Worm (Caenorhabditis elegans) whole organism, young adult: ENCODE measurements around the gene srh-281.

Source experiments
- chd-7 ChIP-seq: sonication (generic microtip); optimal IDR thresholded peaks from 2 replicates; lab custom pipeline; 2016; ENCODE audit warnings: mild to moderate bottlenecking, missing genetic modification characterization, moderate library complexity, missing compliant biosample characterization
- gei-17 ChIP-seq: fragments of 200-800 bp; sonication (Bioruptor generic); optimal IDR thresholded peaks from 2 replicates; lab custom pipeline; 2018; ENCODE audit warnings: mild to moderate bottlenecking, missing genetic modification characterization, missing compliant biosample characterization
- him-1 ChIP-seq: sonication (generic microtip); optimal IDR thresholded peaks from 2 replicates; lab custom pipeline; 2016; ENCODE audit warnings: missing genotype, missing genetic modification reagents, missing genetic modification characterization, missing compliant biosample characterization
- lin-35 ChIP-seq, 3 experiments: fragments of 150-350 bp in 2 of 3; sonication (generic microtip) in 1 of 3; optimal IDR thresholded peaks; 2 replicates each; lab custom pipeline; 2014 to 2018; ENCODE audit warnings: missing biosample characterization in 3 of 3, missing genetic modification characterization in 3 of 3, missing genetic modification reagents in 3 of 3
- nhr-80 ChIP-seq: sonication (generic microtip); optimal IDR thresholded peaks from 2 replicates; lab custom pipeline; 2016; ENCODE audit warnings: missing genetic modification characterization, missing compliant biosample characterization
- rec-8 ChIP-seq, 2 experiments: sonication (generic microtip); optimal IDR thresholded peaks; 2 replicates each; lab custom pipeline; 2016; ENCODE audit warnings: mild to moderate bottlenecking in 2 of 2, missing genetic modification characterization in 2 of 2, missing genetic modification reagents in 2 of 2, missing genotype in 2 of 2, missing biosample characterization in 1 of 2, missing compliant biosample characterization in 1 of 2, moderate library complexity in 1 of 2
- snpc-3.4 ChIP-seq: sonication (generic microtip); optimal IDR thresholded peaks from 2 replicates; lab custom pipeline; 2017; ENCODE audit warnings: missing genetic modification characterization, mild to moderate bottlenecking, missing compliant biosample characterization, antibody characterized with exemption, moderate library complexity, missing genotype, missing genetic modification reagents
- snpc-4 ChIP-seq, 5 experiments: fragments of 150-350 bp in 1 of 5; sonication (generic microtip) in 4 of 5; optimal IDR thresholded peaks; 2 replicates each; lab custom pipeline; 2014 to 2018; ENCODE audit warnings: missing genetic modification characterization in 5 of 5, missing biosample characterization in 3 of 5, antibody characterized with exemption in 2 of 5, mild to moderate bottlenecking in 2 of 5, missing compliant biosample characterization in 2 of 5, missing genotype in 2 of 5, moderate library complexity in 2 of 5, missing genetic modification reagents in 1 of 5
- unc-62 ChIP-seq: fragments of 150-350 bp; optimal IDR thresholded peaks from 2 replicates; lab custom pipeline; 2014; ENCODE audit warnings: missing biosample characterization, missing genetic modification reagents, missing genetic modification characterization

- no peak for TF ChIP-seq chd-7
- no peak for TF ChIP-seq snpc-4 (GFP tag; optimal IDR thresholded peaks at IDR 0.05; lab: Kevin White, UChicago)
- no peak for TF ChIP-seq snpc-4 (tag; optimal IDR thresholded peaks at IDR 0.05; lab: Kevin White, UChicago)
- TF ChIP-seq rec-8 (tag; optimal IDR thresholded peaks at IDR 0.05; lab: Kevin White, UChicago) = no peak
- TF ChIP-seq him-1 = no peak
- no peak for TF ChIP-seq nhr-80 (tag; lab: Kevin White, UChicago)
- no peak for TF ChIP-seq snpc-3.4
- TF ChIP-seq unc-62 (GFP tag; lab: Kevin White, UChicago) = no peak
- no peak for TF ChIP-seq lin-35 (GFP tag; optimal IDR thresholded peaks at IDR 0.05; lab: Kevin White, UChicago)
- TF ChIP-seq gei-17 (GFP tag; lab: Kevin White, UChicago) = no peak
These were observed 14.3 kb downstream of the srh-281 start, which contains the start of gene irld-26 for ce11 chrV:16204888-16205287.
